Fruit fly (Drosophila melanogaster) whole organism, embryonic: Measurements from ENCODE around the gene CG1299.

ENCODE experiments used
- Awh ChIP-seq: fragments of 200-800 bp; sonication (Bioruptor generic); IDR thresholded peaks from 2 replicates; pipeline ENCODE4, ENCODE4 v1.3.6; 2022; ENCODE audit warnings: missing biosample characterization, missing genetic modification characterization
- Bgb ChIP-seq: fragments of 200-800 bp; sonication (Bioruptor generic); IDR thresholded peaks from 2 replicates; pipeline ENCODE4 v1.3.6; 2022; ENCODE audit warnings: missing biosample characterization, missing genetic modification characterization; ENCODE audit not compliant: partially characterized antibody
- C15 ChIP-seq: fragments of 200-800 bp; sonication (Bioruptor generic); IDR thresholded peaks from 3 replicates; pipeline ENCODE4 v1.3.6; 2022; ENCODE audit warnings: missing biosample characterization, missing genetic modification characterization
- CG10431 ChIP-seq: fragments of 200-800 bp; sonication (Bioruptor generic); optimal IDR thresholded peaks from 3 replicates; lab custom pipeline; 2018; ENCODE audit warnings: missing biosample characterization, mild to moderate bottlenecking, missing genetic modification characterization
- CG10979 ChIP-seq: fragments of 200-800 bp; sonication (Bioruptor generic); optimal IDR thresholded peaks from 2 replicates; lab custom pipeline; 2018; ENCODE audit warnings: missing biosample characterization, mild to moderate bottlenecking, missing genetic modification characterization, moderate library complexity
- CG12744 ChIP-seq: fragments of 200-800 bp; sonication (Bioruptor generic); optimal IDR thresholded peaks from 2 replicates; lab custom pipeline; 2016; ENCODE audit warnings: missing biosample characterization, missing genetic modification characterization
- CG14014 ChIP-seq: fragments of 200-800 bp; sonication (Bioruptor generic); IDR thresholded peaks from 2 replicates; pipeline ENCODE4 v1.3.6; 2022; ENCODE audit warnings: missing biosample characterization, missing genetic modification characterization
- CG14050 ChIP-seq: fragments of 200-800 bp; sonication (Bioruptor generic); IDR thresholded peaks from 3 replicates; pipeline ENCODE4 v1.3.6; 2022; ENCODE audit warnings: missing biosample characterization, missing genetic modification characterization
- CG14710 ChIP-seq: fragments of 200-800 bp; sonication (Bioruptor generic); optimal IDR thresholded peaks from 3 replicates; lab custom pipeline; 2019; ENCODE audit warnings: missing biosample characterization, mild to moderate bottlenecking, missing genetic modification characterization, moderate library complexity
- CG15011 ChIP-seq: fragments of 200-800 bp; sonication (Bioruptor generic); optimal IDR thresholded peaks from 3 replicates; lab custom pipeline; 2018; ENCODE audit warnings: missing biosample characterization, mild to moderate bottlenecking, missing genetic modification characterization
- CG18262 ChIP-seq: fragments of 200-800 bp; optimal IDR thresholded peaks from 3 replicates; lab custom pipeline; 2019; ENCODE audit warnings: missing biosample characterization, mild to moderate bottlenecking, missing genetic modification characterization, moderate library complexity
- CG18619 ChIP-seq: fragments of 200-800 bp; sonication (Bioruptor generic); optimal IDR thresholded peaks from 3 replicates; lab custom pipeline; 2017; ENCODE audit warnings: missing biosample characterization, mild to moderate bottlenecking, missing genetic modification characterization
- CG18764 ChIP-seq: fragments of 200-800 bp; sonication (Bioruptor generic); optimal IDR thresholded peaks from 3 replicates; lab custom pipeline; 2016; ENCODE audit warnings: missing biosample characterization, missing genetic modification characterization
- CG2202 ChIP-seq: fragments of 200-800 bp; sonication (Bioruptor generic); optimal IDR thresholded peaks from 2 replicates; lab custom pipeline; 2018; ENCODE audit warnings: missing biosample characterization, mild to moderate bottlenecking, missing genetic modification characterization
- CG30431 ChIP-seq: fragments of 200-800 bp; sonication (Bioruptor generic); optimal IDR thresholded peaks from 2 replicates; lab custom pipeline; 2017; ENCODE audit warnings: missing biosample characterization, missing genetic modification characterization
- CG31388 ChIP-seq: fragments of 200-800 bp; sonication (Bioruptor generic); optimal IDR thresholded peaks from 2 replicates; lab custom pipeline; 2016; ENCODE audit warnings: missing biosample characterization, missing genetic modification characterization
- CG6254 ChIP-seq: fragments of 200-800 bp; sonication (Bioruptor generic); optimal IDR thresholded peaks from 3 replicates; lab custom pipeline; 2017; ENCODE audit warnings: mild to moderate bottlenecking, missing biosample characterization, missing genetic modification reagents, missing genetic modification characterization
- CG6654 ChIP-seq: fragments of 200-800 bp; sonication (Bioruptor generic); optimal IDR thresholded peaks from 2 replicates; lab custom pipeline; 2017; ENCODE audit warnings: missing biosample characterization, mild to moderate bottlenecking, missing genetic modification characterization
- CG7372 ChIP-seq: fragments of 200-800 bp; sonication (Bioruptor generic); IDR thresholded peaks from 2 replicates; pipeline ENCODE4 v1.3.6; 2022; ENCODE audit warnings: missing biosample characterization, missing genetic modification characterization
- CG7745 ChIP-seq: fragments of 200-800 bp; sonication (Bioruptor generic); optimal IDR thresholded peaks from 2 replicates; lab custom pipeline; 2018; ENCODE audit warnings: missing biosample characterization, mild to moderate bottlenecking, missing genetic modification characterization, moderate library complexity
- CG8290 ChIP-seq, 3 experiments: fragments of 200-800 bp; sonication (Bioruptor generic); optimal IDR thresholded peaks; 2 replicates each; lab custom pipeline; 2016 to 2019; ENCODE audit warnings: missing biosample characterization in 3 of 3, missing genetic modification characterization in 3 of 3, mild to moderate bottlenecking in 2 of 3, moderate library complexity in 1 of 3
- CG8944 ChIP-seq: fragments of 200-800 bp; sonication (Bioruptor generic); optimal IDR thresholded peaks from 3 replicates; lab custom pipeline; 2016; ENCODE audit warnings: missing biosample characterization, missing genetic modification characterization
- CG9437 ChIP-seq: fragments of 200-800 bp; sonication (Bioruptor generic); optimal IDR thresholded peaks from 2 replicates; lab custom pipeline; 2018; ENCODE audit warnings: missing biosample characterization, mild to moderate bottlenecking, missing genetic modification characterization
- CTCF ChIP-seq: fragments of 200-800 bp; sonication (Bioruptor generic); optimal IDR thresholded peaks from 2 replicates; lab custom pipeline; 2017; ENCODE audit warnings: missing biosample characterization, mild to moderate bottlenecking, missing genetic modification characterization, moderate library complexity
- Dad ChIP-seq: fragments of 200-800 bp; sonication (Bioruptor generic); optimal IDR thresholded peaks from 3 replicates; lab custom pipeline; 2016; ENCODE audit warnings: missing biosample characterization, missing genetic modification characterization
- Dll ChIP-seq: fragments of 200-800 bp; sonication (Bioruptor generic); IDR thresholded peaks from 4 replicates; pipeline ENCODE4 v1.3.6; 2022; ENCODE audit warnings: missing biosample characterization, missing genetic modification characterization; ENCODE audit not compliant: partially characterized antibody
- Dp ChIP-seq: fragments of 200-800 bp; sonication (Bioruptor generic); optimal IDR thresholded peaks from 2 replicates; lab custom pipeline; 2018; ENCODE audit warnings: missing biosample characterization, mild to moderate bottlenecking, missing genetic modification characterization, moderate library complexity
- Elba2 ChIP-seq: fragments of 200-800 bp; sonication (Bioruptor generic); optimal IDR thresholded peaks from 3 replicates; lab custom pipeline; 2016; ENCODE audit warnings: missing biosample characterization, missing genetic modification characterization
- MBD-R2 ChIP-seq: fragments of 200-800 bp; sonication (Bioruptor generic); IDR thresholded peaks from 2 replicates; pipeline ENCODE4 v1.3.6; 2022; ENCODE audit warnings: missing biosample characterization, missing genetic modification characterization
- Nf-YC ChIP-seq: fragments of 200-800 bp; optimal IDR thresholded peaks from 3 replicates; lab custom pipeline; 2019; ENCODE audit warnings: missing biosample characterization, mild to moderate bottlenecking, missing genetic modification characterization, moderate library complexity
- Pdp1 ChIP-seq, 2 experiments: fragments of 200-800 bp; sonication (Bioruptor generic); optimal IDR thresholded peaks; 3 replicates each; lab custom pipeline; 2016; ENCODE audit warnings: missing biosample characterization in 2 of 2, missing genetic modification characterization in 2 of 2, mild to moderate bottlenecking in 1 of 2, moderate library complexity in 1 of 2
- Sry-δ ChIP-seq: fragments of 200-800 bp; sonication (Bioruptor generic); optimal IDR thresholded peaks from 2 replicates; lab custom pipeline; 2016; ENCODE audit warnings: missing biosample characterization, missing genetic modification characterization
- TFAM ChIP-seq: fragments of 200-800 bp; sonication (Bioruptor generic); optimal IDR thresholded peaks from 2 replicates; lab custom pipeline; 2017; ENCODE audit warnings: missing biosample characterization, missing genetic modification characterization, inconsistent platforms
- Trl ChIP-seq, 3 experiments: fragments of >200 bp in 2 of 3; fragments of 200-800 bp in 1 of 3; sonication (Bioruptor generic) in 1 of 3; optimal IDR thresholded peaks; 2 replicates in 1 of 3; 3 replicates in 2 of 3; lab custom pipeline; 2016 to 2017; ENCODE audit warnings: missing biosample characterization in 1 of 3, missing genetic modification characterization in 1 of 3
- corto ChIP-seq: fragments of 200-800 bp; sonication (Bioruptor generic); optimal IDR thresholded peaks from 2 replicates; lab custom pipeline; 2016; ENCODE audit warnings: missing biosample characterization, mild to moderate bottlenecking, missing genetic modification characterization, moderate library complexity
- dimm ChIP-seq: fragments of 200-800 bp; sonication (Bioruptor generic); IDR thresholded peaks from 2 replicates; pipeline ENCODE4 v1.3.6; 2022; ENCODE audit warnings: missing biosample characterization, missing genetic modification characterization
- disco-r ChIP-seq: fragments of 200-800 bp; sonication (Bioruptor generic); optimal IDR thresholded peaks from 2 replicates; lab custom pipeline; 2016; ENCODE audit warnings: missing biosample characterization, missing genetic modification characterization
- dm ChIP-seq: fragments of 200-800 bp; sonication (Bioruptor generic); optimal IDR thresholded peaks from 3 replicates; lab custom pipeline; 2016; ENCODE audit warnings: missing biosample characterization, missing genetic modification characterization
- emc ChIP-seq: fragments of 200-800 bp; sonication (Bioruptor generic); optimal IDR thresholded peaks from 2 replicates; lab custom pipeline; 2016; ENCODE audit warnings: missing biosample characterization, missing genetic modification characterization
- gfzf ChIP-seq: fragments of 200-800 bp; sonication (Bioruptor generic); optimal IDR thresholded peaks from 2 replicates; lab custom pipeline; 2016; ENCODE audit warnings: missing biosample characterization, mild to moderate bottlenecking, missing genetic modification characterization, moderate library complexity
- klu ChIP-seq: fragments of 200-800 bp; sonication (Bioruptor generic); IDR thresholded peaks from 2 replicates; pipeline ENCODE4 v1.3.6; 2022; ENCODE audit warnings: missing biosample characterization, missing genetic modification characterization
- pfk ChIP-seq: fragments of 200-800 bp; sonication (Bioruptor generic); optimal IDR thresholded peaks from 2 replicates; lab custom pipeline; 2018; ENCODE audit warnings: missing biosample characterization, mild to moderate bottlenecking, missing genetic modification characterization, moderate library complexity
- pita ChIP-seq: fragments of 200-800 bp; sonication (Bioruptor generic); optimal IDR thresholded peaks from 2 replicates; lab custom pipeline; 2017; ENCODE audit warnings: missing biosample characterization, mild to moderate bottlenecking, missing genetic modification characterization
- ro ChIP-seq: fragments of 200-800 bp; sonication (Bioruptor generic); IDR thresholded peaks from 2 replicates; pipeline ENCODE4 v1.3.6; 2022; ENCODE audit warnings: missing biosample characterization, missing genetic modification characterization
- slbo ChIP-seq: fragments of 200-800 bp; sonication (Bioruptor generic); IDR thresholded peaks from 2 replicates; pipeline ENCODE4 v1.3.6; 2022; ENCODE audit warnings: missing biosample characterization, missing genetic modification characterization
- toy ChIP-seq: fragments of 200-800 bp; sonication (Bioruptor generic); IDR thresholded peaks from 2 replicates; pipeline ENCODE4 v1.3.6; 2022; ENCODE audit warnings: missing biosample characterization, missing genetic modification characterization
- twi ChIP-seq: fragments of 200-800 bp; optimal IDR thresholded peaks from 2 replicates; lab custom pipeline; 2019; ENCODE audit warnings: missing biosample characterization, mild to moderate bottlenecking, missing genetic modification characterization, moderate library complexity
- vnd ChIP-seq: fragments of 200-800 bp; sonication (Bioruptor generic); IDR thresholded peaks from 3 replicates; pipeline ENCODE4 v1.3.6; 2022; ENCODE audit warnings: missing biosample characterization, missing genetic modification characterization; ENCODE audit not compliant: partially characterized antibody
- zen ChIP-seq: fragments of 200-800 bp; sonication (Bioruptor generic); optimal IDR thresholded peaks from 3 replicates; lab custom pipeline; 2018; ENCODE audit warnings: missing biosample characterization, mild to moderate bottlenecking, missing genetic modification characterization, moderate library complexity
- zfh2 ChIP-seq: fragments of 200-800 bp; sonication (Bioruptor generic); optimal IDR thresholded peaks from 2 replicates; lab custom pipeline; 2016; ENCODE audit warnings: missing biosample characterization, missing genetic modification characterization

Gene CG1299

dm6 chr3L:4108072-4108843 is 40.2 kb upstream of the CG1299 start, which contains the start of gene Ack (continued):
- TF ChIP-seq CG14710 (tag; lab: Kevin White, UChicago): peak; percentile 80
- TF ChIP-seq CG10979 (tag; lab: Kevin White, UChicago): no peak
- TF ChIP-seq Dp (GFP tag; lab: Kevin White, UChicago): peak; percentile 58
- no peak for TF ChIP-seq TFAM (GFP tag; lab: Kevin White, UChicago)
- TF ChIP-seq CG6654 (GFP tag; lab: Kevin White, UChicago): no peak
- TF ChIP-seq vnd (GFP tag; lab: Robert Waterston, UW): peak; percentile 72
- no peak for TF ChIP-seq CG15011
- no peak for TF ChIP-seq C15 (GFP tag; lab: Robert Waterston, UW)
- TF ChIP-seq emc (GFP tag; lab: Kevin White, UChicago): no peak
- no peak for TF ChIP-seq CG31388
- no peak for TF ChIP-seq toy (GFP tag; lab: Robert Waterston, UW)
- peak; percentile 50; the same call in 1 of the 2 replicates for TF ChIP-seq MBD-R2 (GFP tag; lab: Robert Waterston, UW)
- TF ChIP-seq dm: no peak
- TF ChIP-seq Bgb (GFP tag; lab: Robert Waterston, UW): peak; percentile 87
- peak; percentile 90 for TF ChIP-seq Dll (GFP tag; lab: Robert Waterston, UW)
- peak; percentile 46 for TF ChIP-seq gfzf (GFP tag; lab: Kevin White, UChicago)
- no peak for TF ChIP-seq Trl (optimal IDR thresholded peaks at IDR 0.05; lab: Kevin White, UChicago)
- TF ChIP-seq Trl (GFP tag; optimal IDR thresholded peaks at IDR 0.05; lab: Kevin White, UChicago): no peak
- TF ChIP-seq CG30431 (GFP tag; lab: Kevin White, UChicago): no peak
- TF ChIP-seq corto: no peak
- no peak for TF ChIP-seq CTCF
- TF ChIP-seq CG18619 (GFP tag; lab: Kevin White, UChicago): no peak
- no peak for TF ChIP-seq pfk (GFP tag; lab: Kevin White, UChicago)
- no peak for TF ChIP-seq zfh2 (GFP tag; lab: Kevin White, UChicago)
- no peak for TF ChIP-seq CG12744 (GFP tag; lab: Kevin White, UChicago)
- TF ChIP-seq Awh (GFP tag; lab: Robert Waterston, UW): peak; percentile 55; the same call in 1 of the 2 replicates
- no peak for TF ChIP-seq dimm (GFP tag; lab: Robert Waterston, UW)
- no peak for TF ChIP-seq CG2202 (tag; lab: Kevin White, UChicago)
- TF ChIP-seq Dad (GFP tag; lab: Kevin White, UChicago): no peak
- TF ChIP-seq CG8944 (GFP tag; lab: Kevin White, UChicago): no peak
- no peak for TF ChIP-seq CG18262 (tag; lab: Kevin White, UChicago)
- TF ChIP-seq CG6254 (GFP tag; lab: Kevin White, UChicago): no peak
- TF ChIP-seq CG14050 (GFP tag; lab: Robert Waterston, UW): no peak
- TF ChIP-seq CG10431: no peak
- no peak for TF ChIP-seq ro (GFP tag; lab: Robert Waterston, UW)
- TF ChIP-seq zen (tag; lab: Kevin White, UChicago): no peak
- no peak for TF ChIP-seq disco-r
- no peak for TF ChIP-seq Nf-YC (tag; lab: Kevin White, UChicago)
- TF ChIP-seq klu (GFP tag; lab: Robert Waterston, UW): no peak
- no peak for TF ChIP-seq twi
- TF ChIP-seq Elba2: no peak
- no peak for TF ChIP-seq slbo (GFP tag; lab: Robert Waterston, UW)
- no peak for TF ChIP-seq CG14014 (GFP tag; lab: Robert Waterston, UW)
- no peak for TF ChIP-seq CG18764 (GFP tag; lab: Kevin White, UChicago)
- TF ChIP-seq CG9437 (GFP tag; lab: Kevin White, UChicago): no peak
- no peak for TF ChIP-seq Pdp1 (GFP tag; optimal IDR thresholded peaks at IDR 0.05; lab: Kevin White, UChicago)
- TF ChIP-seq Sry-δ (GFP tag; lab: Kevin White, UChicago): peak; percentile 85
- TF ChIP-seq CG7372: no peak
- no peak for TF ChIP-seq pita (GFP tag; lab: Kevin White, UChicago)
- no peak for TF ChIP-seq CG7745 (tag; lab: Kevin White, UChicago)
- no peak for TF ChIP-seq CG8290 (GFP tag; optimal IDR thresholded peaks at IDR 0.05; lab: Kevin White, UChicago)
- no peak for TF ChIP-seq CG8290 (tag; optimal IDR thresholded peaks at IDR 0.05; lab: Kevin White, UChicago)
